Fruit fly (Drosophila melanogaster): ENCODE results near the gene RpL22.
A peak's percentile ranks its signal among the peaks of the same experiment; 100 is the strongest.

RpL22 gene

DNA sequence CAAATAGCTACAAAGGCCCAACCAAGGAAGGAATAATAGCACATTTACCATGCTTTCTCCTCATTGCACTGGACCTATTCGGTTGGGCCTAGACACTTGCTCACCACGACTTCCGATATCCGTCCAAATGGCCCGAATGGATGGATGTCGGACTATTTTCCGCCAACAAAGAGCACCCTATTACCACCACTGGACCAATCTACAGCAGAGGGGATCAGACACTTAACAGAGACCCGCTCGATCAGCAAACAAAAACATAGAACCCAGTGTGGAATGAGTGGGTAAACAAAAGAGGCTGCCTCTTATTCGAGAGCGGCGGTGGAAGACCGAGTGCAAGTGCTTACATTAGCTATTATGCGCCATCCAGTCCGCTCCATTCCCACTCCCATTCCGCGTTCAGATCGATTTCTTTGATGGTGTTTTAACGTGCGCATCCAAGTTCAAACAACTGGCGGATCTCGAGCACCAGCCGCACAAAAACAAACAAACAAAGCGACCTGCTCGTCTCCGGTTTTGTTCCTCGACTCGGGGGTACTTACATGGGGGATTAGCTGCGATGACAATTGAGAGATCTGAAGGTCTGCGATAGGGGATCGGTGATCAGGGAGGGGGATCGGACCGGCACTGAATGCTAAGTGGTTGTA, 3.7 kb upstream of the RpL22 start:
- TF ChIP-seq pan (optimal IDR thresholded peaks at IDR 0.05), result no peak
- TF ChIP-seq jim (GFP tag; optimal IDR thresholded peaks at IDR 0.05), result no peak
- no peak for TF ChIP-seq Hr83 (GFP tag; optimal IDR thresholded peaks at IDR 0.05; ENCODE audit: poor library complexity, severe bottlenecking)
- no peak for TF ChIP-seq dsf (GFP tag; optimal IDR thresholded peaks at IDR 0.05; ENCODE audit: borderline replicate concordance)
- no peak for TF ChIP-seq woc (GFP tag; optimal IDR thresholded peaks at IDR 0.05)
- TF ChIP-seq Dif (GFP tag; optimal IDR thresholded peaks at IDR 0.05; ENCODE audit: partially characterized antibody), result no peak
- no peak for TF ChIP-seq OdsH (GFP tag; optimal IDR thresholded peaks at IDR 0.05)
- no peak for TF ChIP-seq Myc (optimal IDR thresholded peaks at IDR 0.05)
- no peak for TF ChIP-seq lola (GFP tag; optimal IDR thresholded peaks at IDR 0.05)
- no peak for TF ChIP-seq N (GFP tag; optimal IDR thresholded peaks at IDR 0.05)

DNA sequence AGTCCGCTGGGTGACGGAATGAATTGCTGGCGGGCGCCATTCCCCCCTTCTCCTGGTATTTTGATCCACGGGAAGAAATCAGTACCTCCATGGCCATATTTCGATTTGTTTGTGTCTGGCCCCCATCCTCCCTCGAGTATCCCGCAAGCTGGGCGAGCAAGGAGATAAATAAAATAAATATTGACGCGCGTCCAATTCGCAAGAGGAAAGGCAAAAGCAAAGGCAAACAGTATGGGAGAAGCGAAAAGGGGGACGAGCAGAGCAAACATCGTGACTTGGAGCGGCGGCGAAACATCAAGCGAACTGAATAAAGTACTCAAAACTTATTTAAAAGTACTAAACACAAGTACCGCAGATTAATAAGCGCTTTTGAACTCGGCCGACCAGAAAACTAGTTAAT, 3.0 kb upstream of the RpL22 start:
- TF ChIP-seq CG32264 (GFP tag; optimal IDR thresholded peaks at IDR 0.05) (no peak), Myc (optimal IDR thresholded peaks at IDR 0.05) (no peak), Abd-B (GFP tag; optimal IDR thresholded peaks at IDR 0.05) (no peak), fru (GFP tag; optimal IDR thresholded peaks at IDR 0.05) (peak; percentile 44), dl (GFP tag; optimal IDR thresholded peaks at IDR 0.05; ENCODE audit: insufficient read depth in 1 of 2, partially characterized antibody in 2 of 2) (no peak), Hr83 (GFP tag; optimal IDR thresholded peaks at IDR 0.05; ENCODE audit: poor library complexity, severe bottlenecking) (peak; percentile 65), Sp1 (GFP tag; optimal IDR thresholded peaks at IDR 0.05) (peak; percentile 62), foxo (GFP tag; optimal IDR thresholded peaks at IDR 0.05) (peak in 1 of 2 experiments; percentile 46), Rel (GFP tag; optimal IDR thresholded peaks at IDR 0.05) (no peak), Rel (tag; optimal IDR thresholded peaks at IDR 0.05) (peak; percentile 6), woc (GFP tag; optimal IDR thresholded peaks at IDR 0.05) (no peak), HLH106 (tag; optimal IDR thresholded peaks at IDR 0.05) (peak; percentile 44), dmrt93B (GFP tag; optimal IDR thresholded peaks at IDR 0.05) (peak; percentile 48), Hr78 (GFP tag; optimal IDR thresholded peaks at IDR 0.05) (no peak), Dfd (GFP tag; optimal IDR thresholded peaks at IDR 0.05) (no peak), Mio (GFP tag; optimal IDR thresholded peaks at IDR 0.05) (no peak), h (GFP tag; optimal IDR thresholded peaks at IDR 0.05) (peak; percentile 73), tai (GFP tag; optimal IDR thresholded peaks at IDR 0.05) (no peak), CG9705 (GFP tag; optimal IDR thresholded peaks at IDR 0.05) (peak; percentile 32), CrebA (GFP tag; optimal IDR thresholded peaks at IDR 0.05; ENCODE audit: borderline replicate concordance) (no peak), rgr (GFP tag; optimal IDR thresholded peaks at IDR 0.05) (peak; percentile 69), brk (GFP tag; optimal IDR thresholded peaks at IDR 0.05) (no peak), N (GFP tag; optimal IDR thresholded peaks at IDR 0.05) (no peak), pan (optimal IDR thresholded peaks at IDR 0.05) (no peak), br (GFP tag; optimal IDR thresholded peaks at IDR 0.05) (peak; percentile 66), usp (GFP tag; optimal IDR thresholded peaks at IDR 0.05) (no peak), Dif (GFP tag; optimal IDR thresholded peaks at IDR 0.05; ENCODE audit: partially characterized antibody) (no peak), Hnf4 (GFP tag; optimal IDR thresholded peaks at IDR 0.05) (peak; percentile 61), sv (GFP tag; optimal IDR thresholded peaks at IDR 0.05) (no peak), psq (GFP tag; optimal IDR thresholded peaks at IDR 0.05) (peak; percentile 53), jim (GFP tag; optimal IDR thresholded peaks at IDR 0.05) (no peak), Jra (GFP tag; optimal IDR thresholded peaks at IDR 0.05) (no peak), ey (GFP tag; optimal IDR thresholded peaks at IDR 0.05) (peak; percentile 35), lola (GFP tag; optimal IDR thresholded peaks at IDR 0.05) (no peak), Vsx2 (GFP tag; optimal IDR thresholded peaks at IDR 0.05; ENCODE audit: partially characterized antibody) (no peak), OdsH (GFP tag; optimal IDR thresholded peaks at IDR 0.05) (peak; percentile 57), GATAd (GFP tag; optimal IDR thresholded peaks at IDR 0.05) (no peak), sage (GFP tag; optimal IDR thresholded peaks at IDR 0.05) (no peak), dsf (GFP tag; optimal IDR thresholded peaks at IDR 0.05; ENCODE audit: borderline replicate concordance) (no peak)

Data from whole organism, wandering third instar larva.